Worm (Caenorhabditis elegans) whole organism, midembryonic: Measurements from ENCODE around the gene gei-1.

ENCODE experiments used
- cog-1 ChIP-seq: sonication (generic microtip); optimal IDR thresholded peaks from 2 replicates; lab custom pipeline; 2016; ENCODE audit warnings: missing genetic modification characterization, missing compliant biosample characterization
- flt-1 ChIP-seq: fragments of 200-800 bp; sonication (Bioruptor generic); IDR thresholded peaks from 2 replicates; pipeline ENCODE4 v1.3.6; 2022; ENCODE audit warnings: missing genetic modification characterization, missing compliant biosample characterization
- klf-2 ChIP-seq: fragments of 200-800 bp; sonication (Bioruptor generic); conservative IDR thresholded peaks from 2 replicates; pipeline ENCODE4 v1.3.6; 2022; ENCODE audit warnings: missing genetic modification reagents, missing genetic modification characterization, missing compliant biosample characterization
- med-1 ChIP-seq: sonication (generic microtip); optimal IDR thresholded peaks from 2 replicates; lab custom pipeline; 2017; ENCODE audit warnings: missing genetic modification characterization, mild to moderate bottlenecking, missing compliant biosample characterization, antibody characterized with exemption, missing genetic modification reagents; ENCODE audit not compliant: insufficient read depth
- ref-1 ChIP-seq: fragments of 200-800 bp; sonication (Bioruptor generic); conservative IDR thresholded peaks from 2 replicates; pipeline ENCODE4 v1.3.6; 2022; ENCODE audit warnings: missing genetic modification reagents, missing genetic modification characterization, missing compliant biosample characterization
- tab-1 ChIP-seq: fragments of 200-800 bp; sonication (Bioruptor generic); IDR thresholded peaks from 2 replicates; pipeline ENCODE4 v1.3.6; 2022; ENCODE audit warnings: missing genetic modification characterization, missing compliant biosample characterization
- ztf-23 ChIP-seq: fragments of 200-800 bp; sonication (Bioruptor generic); IDR thresholded peaks from 2 replicates; pipeline ENCODE4 v1.3.6; 2022; ENCODE audit warnings: missing genetic modification reagents, missing genetic modification characterization, missing compliant biosample characterization

DNA sequence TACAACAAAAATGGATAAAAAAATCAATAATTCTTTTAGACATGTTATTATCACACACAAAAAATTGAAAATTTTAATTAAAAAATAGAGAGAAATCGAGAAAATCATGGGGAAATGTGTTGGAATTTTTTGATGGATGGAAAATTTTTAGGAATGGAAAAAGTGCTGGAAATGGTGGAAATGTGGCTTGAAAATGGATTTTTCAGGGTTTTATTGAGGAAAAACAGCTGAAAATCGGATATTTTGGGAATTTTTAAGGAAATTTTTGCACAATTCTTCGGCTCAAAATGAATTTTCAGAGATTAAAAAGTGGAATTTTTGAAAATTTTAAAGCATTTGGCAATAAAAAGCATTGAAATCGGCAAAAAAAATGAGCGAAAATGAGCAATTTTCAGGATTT lies 26.8 kb upstream of the gei-1 start:
- TF ChIP-seq cog-1: no peak
- no peak for TF ChIP-seq ztf-23 (GFP tag; lab: Robert Waterston, UW)
- TF ChIP-seq flt-1 (GFP tag; lab: Robert Waterston, UW): no peak
- TF ChIP-seq ref-1: no peak
- TF ChIP-seq tab-1 (GFP tag; lab: Robert Waterston, UW): no peak
- no peak for TF ChIP-seq klf-2 (GFP tag; lab: Robert Waterston, UW)
- no peak for TF ChIP-seq med-1 (GFP tag; lab: Kevin White, UChicago)
